Worm (Caenorhabditis elegans) whole organism, L1 larva: ENCODE results near the gene R144.10.

Experiments used
- aha-1 ChIP-seq: fragments of 150-350 bp; optimal IDR thresholded peaks from 2 replicates; lab custom pipeline; 2014; ENCODE audit warnings: missing biosample characterization, missing genetic modification characterization
- alr-1 ChIP-seq: fragments of 200-800 bp; sonication (Bioruptor generic); optimal IDR thresholded peaks from 2 replicates; lab custom pipeline; 2018; ENCODE audit warnings: borderline replicate concordance, mild to moderate bottlenecking, missing genetic modification characterization, missing compliant biosample characterization
- aly-2 ChIP-seq: fragments of 150-350 bp; optimal IDR thresholded peaks from 2 replicates; lab custom pipeline; 2014; ENCODE audit warnings: missing biosample characterization, missing genetic modification characterization
- ceh-63 ChIP-seq: fragments of 200-800 bp; sonication (Bioruptor generic); optimal IDR thresholded peaks from 2 replicates; lab custom pipeline; 2018; ENCODE audit warnings: mild to moderate bottlenecking, missing genetic modification characterization, missing compliant biosample characterization
- ceh-90 ChIP-seq: sonication (generic microtip); optimal IDR thresholded peaks from 2 replicates; lab custom pipeline; 2016; ENCODE audit warnings: missing genetic modification characterization, missing compliant biosample characterization
- efl-1 ChIP-seq, 4 experiments: fragments of 150-350 bp; optimal IDR thresholded peaks in 3 of 4; peaks in 1 of 4; 1 replicate in 1 of 4; 2 replicates in 3 of 4; lab custom pipeline; 2014; ENCODE audit warnings: missing biosample characterization in 2 of 4, missing genetic modification characterization in 2 of 4, missing genetic modification reagents in 2 of 4
- efl-3 ChIP-seq: fragments of 200-800 bp; sonication (Bioruptor generic); optimal IDR thresholded peaks from 2 replicates; lab custom pipeline; 2018; ENCODE audit warnings: mild to moderate bottlenecking, missing genetic modification characterization, missing compliant biosample characterization
- egl-13 ChIP-seq: sonication (generic microtip); optimal IDR thresholded peaks from 2 replicates; lab custom pipeline; 2016; ENCODE audit warnings: missing genotype, missing genetic modification reagents, missing genetic modification characterization, missing compliant biosample characterization
- elt-2 ChIP-seq: sonication (generic microtip); optimal IDR thresholded peaks from 2 replicates; lab custom pipeline; 2016; ENCODE audit warnings: missing genetic modification characterization, mild to moderate bottlenecking, inconsistent platforms, missing compliant biosample characterization, missing genetic modification reagents
- elt-3 ChIP-seq, 6 experiments: fragments of 150-350 bp in 1 of 6; sonication (generic microtip); optimal IDR thresholded peaks; 2 replicates each; lab custom pipeline; 2017 to 2018; ENCODE audit warnings: missing biosample characterization in 6 of 6, missing genetic modification characterization in 6 of 6, inconsistent platforms in 1 of 6
- fkh-10 ChIP-seq: sonication (generic microtip); optimal IDR thresholded peaks from 2 replicates; lab custom pipeline; 2017; ENCODE audit warnings: missing biosample characterization, missing genetic modification reagents, missing genetic modification characterization
- fkh-4 ChIP-seq: sonication (generic microtip); optimal IDR thresholded peaks from 2 replicates; lab custom pipeline; 2016; ENCODE audit warnings: missing compliant biosample characterization, missing genetic modification characterization, borderline replicate concordance
- hlh-17 ChIP-seq: fragments of 200-800 bp; sonication (Bioruptor generic); optimal IDR thresholded peaks from 2 replicates; lab custom pipeline; 2018; ENCODE audit warnings: missing genetic modification characterization, mild to moderate bottlenecking, missing compliant biosample characterization, moderate library complexity, borderline replicate concordance
- hpl-2 ChIP-seq: fragments of 150-350 bp; optimal IDR thresholded peaks from 2 replicates; lab custom pipeline; 2014; ENCODE audit warnings: missing biosample characterization, missing genetic modification reagents, missing genetic modification characterization
- jun-1 ChIP-seq: fragments of 150-350 bp; optimal IDR thresholded peaks from 2 replicates; lab custom pipeline; 2014; ENCODE audit warnings: missing biosample characterization, missing genetic modification reagents, missing genetic modification characterization
- lin-13 ChIP-seq: fragments of 150-350 bp; optimal IDR thresholded peaks from 2 replicates; lab custom pipeline; 2014; ENCODE audit warnings: missing biosample characterization, missing genetic modification reagents, missing genetic modification characterization
- lin-14 ChIP-seq: fragments of 200-800 bp; sonication (Bioruptor generic); optimal IDR thresholded peaks from 2 replicates; lab custom pipeline; 2018; ENCODE audit warnings: mild to moderate bottlenecking, missing genetic modification characterization, moderate library complexity, missing compliant biosample characterization
- lin-15B ChIP-seq: fragments of 150-350 bp; sonication (generic microtip); optimal IDR thresholded peaks from 3 replicates; lab custom pipeline; 2014; ENCODE audit warnings: missing biosample characterization, missing genetic modification characterization
- lin-39 ChIP-seq: fragments of 150-350 bp; optimal IDR thresholded peaks from 2 replicates; lab custom pipeline; 2014; ENCODE audit warnings: missing biosample characterization, missing genetic modification reagents, missing genetic modification characterization
- lsy-2 ChIP-seq, 2 experiments: fragments of 150-350 bp; optimal IDR thresholded peaks; 2 replicates each; lab custom pipeline; 2014; ENCODE audit warnings: missing biosample characterization in 2 of 2, missing genetic modification characterization in 2 of 2
- mep-1 ChIP-seq: fragments of 150-350 bp; optimal IDR thresholded peaks from 2 replicates; lab custom pipeline; 2014; ENCODE audit warnings: missing biosample characterization, missing genetic modification characterization
- nhr-11 ChIP-seq: fragments of 150-350 bp; optimal IDR thresholded peaks from 2 replicates; lab custom pipeline; 2014; ENCODE audit warnings: missing biosample characterization, missing genetic modification characterization
- nhr-20 ChIP-seq: sonication (generic microtip); optimal IDR thresholded peaks from 2 replicates; lab custom pipeline; 2016; ENCODE audit warnings: mild to moderate bottlenecking, missing genetic modification characterization, missing compliant biosample characterization
- nhr-237 ChIP-seq: fragments of 150-350 bp; optimal IDR thresholded peaks from 2 replicates; lab custom pipeline; 2014; ENCODE audit warnings: missing biosample characterization, missing genetic modification characterization
- nhr-28 ChIP-seq: fragments of 150-350 bp; optimal IDR thresholded peaks from 2 replicates; lab custom pipeline; 2014; ENCODE audit warnings: missing biosample characterization, missing genetic modification characterization
- nhr-71 ChIP-seq: sonication (generic microtip); optimal IDR thresholded peaks from 2 replicates; lab custom pipeline; 2016; ENCODE audit warnings: mild to moderate bottlenecking, missing genetic modification characterization, moderate library complexity, missing compliant biosample characterization
- nhr-85 ChIP-seq: sonication (generic microtip); peaks from one replicate; lab custom pipeline; 2016; ENCODE audit warnings: missing genetic modification characterization, inconsistent platforms, missing compliant biosample characterization
- pag-3 ChIP-seq: sonication (generic microtip); optimal IDR thresholded peaks from 2 replicates; lab custom pipeline; 2017; ENCODE audit warnings: missing genetic modification characterization, mild to moderate bottlenecking, missing compliant biosample characterization, antibody characterized with exemption, borderline replicate concordance; ENCODE audit not compliant: insufficient read depth
- pax-3 ChIP-seq: fragments of 200-800 bp; sonication (Bioruptor generic); optimal IDR thresholded peaks from 2 replicates; lab custom pipeline; 2018; ENCODE audit warnings: mild to moderate bottlenecking, missing genetic modification characterization, moderate library complexity, missing compliant biosample characterization
- rnt-1 ChIP-seq: sonication (generic microtip); optimal IDR thresholded peaks from 2 replicates; lab custom pipeline; 2016; ENCODE audit warnings: mild to moderate bottlenecking, missing genetic modification characterization, moderate library complexity, missing compliant biosample characterization
- skn-1 ChIP-seq: fragments of 150-350 bp; optimal IDR thresholded peaks from 2 replicates; lab custom pipeline; 2014; ENCODE audit warnings: missing biosample characterization, missing genetic modification characterization
- snpc-4 ChIP-seq: fragments of 150-350 bp; optimal IDR thresholded peaks from 2 replicates; lab custom pipeline; 2014; ENCODE audit warnings: missing biosample characterization, missing genetic modification characterization
- snu-23 ChIP-seq: sonication (generic microtip); optimal IDR thresholded peaks from 2 replicates; lab custom pipeline; 2016; ENCODE audit warnings: missing genetic modification characterization, missing compliant biosample characterization
- sox-4 ChIP-seq: sonication (generic microtip); optimal IDR thresholded peaks from 2 replicates; lab custom pipeline; 2016; ENCODE audit warnings: missing genetic modification characterization, missing compliant biosample characterization
- swsn-7 ChIP-seq: sonication (generic microtip); optimal IDR thresholded peaks from 2 replicates; lab custom pipeline; 2016; ENCODE audit warnings: missing genetic modification characterization, missing compliant biosample characterization
- unc-30 ChIP-seq: sonication (generic microtip); optimal IDR thresholded peaks from 2 replicates; lab custom pipeline; 2017; ENCODE audit warnings: missing biosample characterization, missing genetic modification characterization
- unc-62 ChIP-seq: fragments of 150-350 bp; optimal IDR thresholded peaks from 2 replicates; lab custom pipeline; 2014; ENCODE audit warnings: missing biosample characterization, missing genetic modification reagents, missing genetic modification characterization
- unc-86 ChIP-seq: sonication (generic microtip); optimal IDR thresholded peaks from 2 replicates; lab custom pipeline; 2016; ENCODE audit warnings: missing genetic modification characterization, missing compliant biosample characterization
- unc-98 ChIP-seq: fragments of 200-800 bp; sonication (Bioruptor generic); IDR thresholded peaks from 2 replicates; pipeline ENCODE4 v1.3.6; 2022; ENCODE audit warnings: missing genetic modification characterization, missing compliant biosample characterization
- vab-15 ChIP-seq: sonication (generic microtip); optimal IDR thresholded peaks from 2 replicates; lab custom pipeline; 2017; ENCODE audit warnings: missing genotype, mild to moderate bottlenecking, missing genetic modification characterization, missing compliant biosample characterization
- xbp-1 ChIP-seq: sonication (generic microtip); optimal IDR thresholded peaks from 2 replicates; lab custom pipeline; 2016; ENCODE audit warnings: missing genetic modification characterization, missing compliant biosample characterization
- ztf-4 ChIP-seq: fragments of 150-350 bp; optimal IDR thresholded peaks from 2 replicates; lab custom pipeline; 2014; ENCODE audit warnings: missing biosample characterization, missing genetic modification characterization

Gene R144.10

ce11 chrIII:5023642-5024041, 21.5 kb upstream of the R144.10 start:
- TF ChIP-seq jun-1 (tag; lab: Kevin White, UChicago) (no peak), ztf-4 (tag; lab: Kevin White, UChicago) (peak; percentile 32), nhr-85 (tag; lab: Kevin White, UChicago) (peak; percentile 26)

ce11 chrIII:5022964-5023363, 20.8 kb upstream of the R144.10 start, which contains the start of gene R144.13:
R144.13 (plus strand) TSS chrIII:5023264.
- TF ChIP-seq swsn-7 (tag; lab: Kevin White, UChicago) (no peak), efl-1 (optimal IDR thresholded peaks at IDR 0.05; lab: Kevin White, UChicago) (no peak), efl-1 (GFP tag; optimal IDR thresholded peaks at IDR 0.05 in 1 of 2; lab: Kevin White, UChicago) (peak in 1 of 2 experiments; percentile 68)

ce11 chrIII:5021689-5022088, 19.6 kb upstream of the R144.10 start, which contains the start of gene R144.3:
R144.3 (plus strand) TSS chrIII:5021989.
- TF ChIP-seq aha-1 (tag; lab: Kevin White, UChicago) (no peak), pag-3 (tag; lab: Kevin White, UChicago) (no peak), nhr-28 (tag; lab: Kevin White, UChicago) (no peak), nhr-11 (tag; lab: Kevin White, UChicago) (no peak), hpl-2 (GFP tag; lab: Kevin White, UChicago) (no peak), fkh-4 (tag; lab: Kevin White, UChicago) (no peak), lin-14 (no peak), efl-3 (GFP tag; lab: Kevin White, UChicago) (no peak), nhr-20 (no peak), egl-13 (tag; lab: Kevin White, UChicago) (no peak), nhr-71 (tag; lab: Kevin White, UChicago) (no peak)

ce11 chrIII:5020924-5021323, 18.8 kb upstream of the R144.10 start, which contains the start of gene mdt-11:
mdt-11 (plus strand) TSS chrIII:5021224.
- TF ChIP-seq lin-14, result no peak
- no peak for TF ChIP-seq hlh-17 (GFP tag; lab: Kevin White, UChicago)
- no peak for TF ChIP-seq unc-62
- no peak for TF ChIP-seq pax-3 (tag; lab: Kevin White, UChicago)
- no peak for TF ChIP-seq snu-23 (GFP tag; lab: Kevin White, UChicago)
- no peak for TF ChIP-seq vab-15
- no peak for TF ChIP-seq lin-13 (GFP tag; lab: Kevin White, UChicago)

ce11 chrIII:5018116-5018689, 16.1 kb upstream of the R144.10 start, which contains the start of gene wip-1:
wip-1 (plus strand) TSS chrIII:5018639.
- TF ChIP-seq sox-4 (tag; lab: Kevin White, UChicago), result peak; percentile 93
- TF ChIP-seq aly-2 (tag; lab: Kevin White, UChicago), result peak; percentile 88
- peak; percentile 94 for TF ChIP-seq pax-3 (tag; lab: Kevin White, UChicago)
- TF ChIP-seq nhr-237 (tag; lab: Kevin White, UChicago), result peak; percentile 94
- peak; percentile 98 for TF ChIP-seq rnt-1 (tag; lab: Kevin White, UChicago)
- peak; percentile 99 for TF ChIP-seq mep-1 (tag; lab: Kevin White, UChicago)
- no peak for TF ChIP-seq ceh-63 (GFP tag; lab: Kevin White, UChicago)
- TF ChIP-seq hpl-2 (GFP tag; lab: Kevin White, UChicago), result peak; percentile 90
- peak; percentile 98 for TF ChIP-seq xbp-1 (tag; lab: Kevin White, UChicago)
- peak; percentile 97 for TF ChIP-seq unc-86 (tag; lab: Kevin White, UChicago)
- peak; percentile 56 for TF ChIP-seq ceh-90 (tag; lab: Kevin White, UChicago)
- peak; percentile 97 for TF ChIP-seq lsy-2 (tag; optimal IDR thresholded peaks at IDR 0.05; lab: Kevin White, UChicago)
- TF ChIP-seq lin-13 (GFP tag; lab: Kevin White, UChicago), result peak; percentile 98
- peak; percentile 84 for TF ChIP-seq lin-15B
- peak; percentile 19; the same call in 1 of the 2 replicates for TF ChIP-seq unc-98
- peak; percentile 86 for TF ChIP-seq lin-39
- peak; percentile 99 for TF ChIP-seq nhr-71 (tag; lab: Kevin White, UChicago)
- peak in 5 of 6 experiments; percentile 48 to 96 (median 90) for TF ChIP-seq elt-3 (tag; optimal IDR thresholded peaks at IDR 0.05; lab: Kevin White, UChicago)
- peak; percentile 99 for TF ChIP-seq lin-14
- TF ChIP-seq snpc-4 (tag; lab: Kevin White, UChicago), result peak; percentile 92
- TF ChIP-seq hlh-17 (GFP tag; lab: Kevin White, UChicago), result no peak
- peak; percentile 91 for TF ChIP-seq elt-2 (tag; lab: Kevin White, UChicago)
- TF ChIP-seq vab-15, result peak; percentile 76
- TF ChIP-seq skn-1 (tag; lab: Kevin White, UChicago), result peak; percentile 94
- peak; percentile 95 for TF ChIP-seq fkh-10 (GFP tag; lab: Kevin White, UChicago)
- no peak for TF ChIP-seq unc-30 (tag; lab: Kevin White, UChicago)
- no peak for TF ChIP-seq alr-1 (tag; lab: Kevin White, UChicago)
